Worm (Caenorhabditis elegans) whole organism, late embryonic: ENCODE measurements around the gene K12H4.6.
A peak's percentile ranks its signal among the peaks of the same experiment; 100 is the strongest.

Experiments used
- C08G9.2 ChIP-seq: sonication (generic microtip); optimal IDR thresholded peaks from 2 replicates; lab custom pipeline; 2016; ENCODE audit warnings: mild to moderate bottlenecking, missing genetic modification characterization, moderate library complexity, missing compliant biosample characterization
- F13H6.1 ChIP-seq: sonication (generic microtip); optimal IDR thresholded peaks from 2 replicates; lab custom pipeline; 2016; ENCODE audit warnings: missing genetic modification characterization, missing compliant biosample characterization
- K02D7.2 ChIP-seq: sonication (generic microtip); optimal IDR thresholded peaks from 2 replicates; lab custom pipeline; 2017; ENCODE audit warnings: mild to moderate bottlenecking, missing genetic modification characterization, missing compliant biosample characterization
- K09A11.1 ChIP-seq: sonication (generic microtip); optimal IDR thresholded peaks from 2 replicates; lab custom pipeline; 2017; ENCODE audit warnings: antibody characterized with exemption, mild to moderate bottlenecking, missing genetic modification characterization, missing compliant biosample characterization; ENCODE audit not compliant: insufficient read depth
- ama-1 ChIP-seq: fragments of 150-350 bp; optimal IDR thresholded peaks from 2 replicates; lab custom pipeline; 2014
- ceh-14 ChIP-seq: sonication (generic microtip); optimal IDR thresholded peaks from 2 replicates; lab custom pipeline; 2016; ENCODE audit warnings: missing genotype, missing genetic modification characterization, missing compliant biosample characterization
- ceh-18 ChIP-seq: sonication (generic microtip); optimal IDR thresholded peaks from 2 replicates; lab custom pipeline; 2016; ENCODE audit warnings: missing genetic modification characterization, missing compliant biosample characterization
- ceh-19 ChIP-seq: fragments of 200-800 bp; sonication (Bioruptor generic); optimal IDR thresholded peaks from 2 replicates; lab custom pipeline; 2018; ENCODE audit warnings: mild to moderate bottlenecking, missing genetic modification characterization, missing compliant biosample characterization
- ceh-30 ChIP-seq: fragments of 150-350 bp; optimal IDR thresholded peaks from 2 replicates; lab custom pipeline; 2014; ENCODE audit warnings: missing biosample characterization, missing genetic modification characterization
- ceh-31 ChIP-seq: sonication (generic microtip); optimal IDR thresholded peaks from 2 replicates; lab custom pipeline; 2016; ENCODE audit warnings: missing genetic modification characterization, missing compliant biosample characterization
- ceh-48 ChIP-seq: sonication (generic microtip); optimal IDR thresholded peaks from 2 replicates; lab custom pipeline; 2016; ENCODE audit warnings: missing genetic modification characterization, inconsistent platforms, missing compliant biosample characterization
- ceh-6 ChIP-seq: fragments of 200-800 bp; sonication (Bioruptor generic); optimal IDR thresholded peaks from 2 replicates; lab custom pipeline; 2018; ENCODE audit warnings: mild to moderate bottlenecking, missing genetic modification characterization, missing compliant biosample characterization
- ceh-9 ChIP-seq: sonication (generic microtip); optimal IDR thresholded peaks from 2 replicates; lab custom pipeline; 2016; ENCODE audit warnings: mild to moderate bottlenecking, missing genetic modification characterization, inconsistent platforms, missing compliant biosample characterization
- che-1 ChIP-seq: sonication (generic microtip); optimal IDR thresholded peaks from 2 replicates; lab custom pipeline; 2016; ENCODE audit warnings: mild to moderate bottlenecking, missing genetic modification characterization, missing compliant biosample characterization
- dmd-4 ChIP-seq: sonication (generic microtip); optimal IDR thresholded peaks from 2 replicates; lab custom pipeline; 2016; ENCODE audit warnings: borderline replicate concordance, missing genetic modification characterization, missing compliant biosample characterization
- dve-1 ChIP-seq: sonication (generic microtip); optimal IDR thresholded peaks from 2 replicates; lab custom pipeline; 2017; ENCODE audit warnings: antibody characterized with exemption, mild to moderate bottlenecking, missing genetic modification characterization, missing compliant biosample characterization
- elt-2 ChIP-seq: sonication (generic microtip); optimal IDR thresholded peaks from 2 replicates; lab custom pipeline; 2016; ENCODE audit warnings: missing genetic modification reagents, missing genetic modification characterization, missing compliant biosample characterization
- ets-4 ChIP-seq: sonication (generic microtip); optimal IDR thresholded peaks from 2 replicates; lab custom pipeline; 2016; ENCODE audit warnings: missing genetic modification characterization, missing compliant biosample characterization
- fkh-10 ChIP-seq: fragments of 150-350 bp; optimal IDR thresholded peaks from 2 replicates; lab custom pipeline; 2014; ENCODE audit warnings: missing biosample characterization, missing genetic modification reagents, missing genetic modification characterization
- fkh-6 ChIP-seq: sonication (generic microtip); optimal IDR thresholded peaks from 2 replicates; lab custom pipeline; 2016; ENCODE audit warnings: missing genetic modification characterization, missing compliant biosample characterization
- gmeb-2 ChIP-seq: sonication (generic microtip); optimal IDR thresholded peaks from 2 replicates; lab custom pipeline; 2016; ENCODE audit warnings: missing genetic modification characterization, inconsistent platforms, missing compliant biosample characterization
- hlh-30 ChIP-seq: sonication (generic microtip); optimal IDR thresholded peaks from 2 replicates; lab custom pipeline; 2017; ENCODE audit warnings: antibody characterized with exemption, missing genetic modification characterization, missing compliant biosample characterization; ENCODE audit not compliant: insufficient read depth
- hlh-6 ChIP-seq: sonication (generic microtip); optimal IDR thresholded peaks from 2 replicates; lab custom pipeline; 2016; ENCODE audit warnings: missing genotype, missing genetic modification characterization, missing compliant biosample characterization
- hlh-8 ChIP-seq: sonication (generic microtip); optimal IDR thresholded peaks from 2 replicates; lab custom pipeline; 2016; ENCODE audit warnings: missing genotype, missing genetic modification characterization, missing compliant biosample characterization
- nfya-1 ChIP-seq: sonication (generic microtip); optimal IDR thresholded peaks from 2 replicates; lab custom pipeline; 2017; ENCODE audit warnings: missing genetic modification characterization, mild to moderate bottlenecking, missing compliant biosample characterization, antibody characterized with exemption, moderate library complexity
- npax-4 ChIP-seq: sonication (generic microtip); optimal IDR thresholded peaks from 2 replicates; lab custom pipeline; 2016; ENCODE audit warnings: missing genetic modification characterization, missing compliant biosample characterization
- odd-2 ChIP-seq: sonication (generic microtip); optimal IDR thresholded peaks from 2 replicates; lab custom pipeline; 2017; ENCODE audit warnings: antibody characterized with exemption, mild to moderate bottlenecking, missing genetic modification characterization, missing compliant biosample characterization
- pat-9 ChIP-seq: fragments of 200-800 bp; sonication (Bioruptor generic); optimal IDR thresholded peaks from 2 replicates; lab custom pipeline; 2018; ENCODE audit warnings: mild to moderate bottlenecking, missing genetic modification characterization, moderate library complexity, missing compliant biosample characterization
- pax-1 ChIP-seq: fragments of 150-350 bp; optimal IDR thresholded peaks from 2 replicates; lab custom pipeline; 2014; ENCODE audit warnings: missing biosample characterization, missing genetic modification characterization
- pha-2 ChIP-seq: sonication (generic microtip); optimal IDR thresholded peaks from 2 replicates; lab custom pipeline; 2017; ENCODE audit warnings: mild to moderate bottlenecking, missing genetic modification characterization, missing compliant biosample characterization
- ref-2 ChIP-seq: sonication (generic microtip); optimal IDR thresholded peaks from 2 replicates; lab custom pipeline; 2016; ENCODE audit warnings: missing genetic modification characterization, missing compliant biosample characterization
- rnt-1 ChIP-seq: sonication (generic microtip); optimal IDR thresholded peaks from 2 replicates; lab custom pipeline; 2016; ENCODE audit warnings: missing genetic modification characterization, missing compliant biosample characterization
- sdc-2 ChIP-seq: sonication (generic microtip); optimal IDR thresholded peaks from 2 replicates; lab custom pipeline; 2016; ENCODE audit warnings: missing genotype, missing genetic modification characterization, missing compliant biosample characterization
- sox-2 ChIP-seq: fragments of 200-800 bp; sonication (Bioruptor generic); IDR thresholded peaks from 2 replicates; pipeline ENCODE4 v1.3.6; 2022; ENCODE audit warnings: missing genetic modification reagents, missing genetic modification characterization, missing compliant biosample characterization
- syd-9 ChIP-seq: sonication (generic microtip); optimal IDR thresholded peaks from 2 replicates; lab custom pipeline; 2016; ENCODE audit warnings: mild to moderate bottlenecking, missing genetic modification characterization, moderate library complexity, missing compliant biosample characterization
- tbx-2 ChIP-seq: sonication (generic microtip); optimal IDR thresholded peaks from 2 replicates; lab custom pipeline; 2016; ENCODE audit warnings: missing genetic modification characterization, missing compliant biosample characterization
- ttx-3 ChIP-seq: sonication (generic microtip); optimal IDR thresholded peaks from 2 replicates; lab custom pipeline; 2016; ENCODE audit warnings: missing genetic modification reagents, missing genetic modification characterization, missing compliant biosample characterization
- unc-3 ChIP-seq, 2 experiments: fragments of 200-800 bp in 1 of 2; sonication (Bioruptor generic) in 1 of 2; sonication (generic microtip) in 1 of 2; conservative IDR thresholded peaks in 1 of 2; optimal IDR thresholded peaks in 1 of 2; 2 replicates each; pipeline versions ENCODE4 v1.3.6 to Lab custom; 2016 to 2022; ENCODE audit warnings: missing compliant biosample characterization in 2 of 2, missing genetic modification characterization in 2 of 2, missing genetic modification reagents in 1 of 2
- unc-42 ChIP-seq: sonication (generic microtip); optimal IDR thresholded peaks from 2 replicates; lab custom pipeline; 2016; ENCODE audit warnings: missing genotype, missing genetic modification characterization, missing compliant biosample characterization
- unc-55 ChIP-seq: sonication (generic microtip); optimal IDR thresholded peaks from 2 replicates; lab custom pipeline; 2017; ENCODE audit warnings: missing biosample characterization, missing genetic modification reagents, missing genetic modification characterization
- unc-86 ChIP-seq: sonication (generic microtip); optimal IDR thresholded peaks from 2 replicates; lab custom pipeline; 2016; ENCODE audit warnings: missing genetic modification characterization, missing compliant biosample characterization
- zip-5 ChIP-seq: sonication (generic microtip); optimal IDR thresholded peaks from 2 replicates; lab custom pipeline; 2016; ENCODE audit warnings: missing genetic modification characterization, missing compliant biosample characterization
- ztf-16 ChIP-seq: sonication (generic microtip); optimal IDR thresholded peaks from 2 replicates; lab custom pipeline; 2017; ENCODE audit warnings: missing genetic modification characterization, missing compliant biosample characterization

Gene K12H4.6

DNA sequence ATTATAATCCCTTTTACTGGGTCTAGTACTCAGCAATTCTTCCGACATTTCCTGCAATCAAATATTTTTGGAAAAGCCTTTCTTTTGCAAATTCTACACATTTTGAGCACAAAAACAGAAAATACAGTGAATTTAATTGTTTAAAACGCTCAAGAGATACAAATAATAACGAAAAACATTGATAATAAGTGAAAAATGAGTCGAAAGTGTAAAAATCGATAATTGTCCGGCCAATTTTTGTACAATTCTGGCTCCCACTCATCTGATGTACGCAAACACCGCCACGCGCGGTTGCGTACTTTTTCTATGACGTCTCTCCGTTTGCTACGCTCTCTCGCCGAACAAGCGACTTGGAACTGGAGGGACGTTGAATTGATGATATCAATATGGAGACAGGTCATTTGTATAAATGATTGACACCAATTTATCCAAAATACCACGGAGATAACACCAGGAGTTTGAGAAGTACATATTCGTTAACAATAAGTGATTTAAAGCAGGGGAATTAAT, 21.8 kb downstream of the K12H4.6 start, which contains the start of gene lin-36:
Gene lin-36, minus strand, starts transcription at position 51 of the 510 bp plus-strand sequence.
- peak; percentile 98 for TF ChIP-seq ceh-48
- peak; percentile 79 for TF ChIP-seq hlh-30
- TF ChIP-seq ceh-30 (tag; lab: Kevin White, UChicago), result peak; percentile 41
- no peak for TF ChIP-seq hlh-8 (tag; lab: Kevin White, UChicago)
- peak; percentile 46 for TF ChIP-seq ceh-18 (tag; lab: Kevin White, UChicago)
- TF ChIP-seq pax-1 (tag; lab: Kevin White, UChicago), result peak; percentile 41
- TF ChIP-seq syd-9, result no peak
- TF ChIP-seq nfya-1 (tag; lab: Kevin White, UChicago), result peak; percentile 73
- no peak for TF ChIP-seq fkh-10 (GFP tag; lab: Kevin White, UChicago)
- no peak for TF ChIP-seq ztf-16
- no peak for TF ChIP-seq F13H6.1
- TF ChIP-seq unc-42 (tag; lab: Kevin White, UChicago), result peak; percentile 75
- TF ChIP-seq unc-55, result peak; percentile 98
- peak; percentile 49 for TF ChIP-seq elt-2 (tag; lab: Kevin White, UChicago)
- peak; percentile 82 for TF ChIP-seq tbx-2
- TF ChIP-seq ref-2 (tag; lab: Kevin White, UChicago), result peak; percentile 44
- TF ChIP-seq ceh-31 (tag; lab: Kevin White, UChicago), result peak; percentile 64
- TF ChIP-seq ceh-14 (tag; lab: Kevin White, UChicago), result peak; percentile 23
- TF ChIP-seq K02D7.2 (tag; lab: Kevin White, UChicago), result no peak
- no peak for TF ChIP-seq unc-3 (GFP tag; conservative IDR thresholded peaks at IDR 0.05; lab: Robert Waterston, UW)
- peak; percentile 25 for TF ChIP-seq unc-3 (tag; optimal IDR thresholded peaks at IDR 0.05; lab: Kevin White, UChicago)
- TF ChIP-seq fkh-6 (tag; lab: Kevin White, UChicago), result no peak
- peak; percentile 30 for TF ChIP-seq K09A11.1 (tag; lab: Kevin White, UChicago)

DNA sequence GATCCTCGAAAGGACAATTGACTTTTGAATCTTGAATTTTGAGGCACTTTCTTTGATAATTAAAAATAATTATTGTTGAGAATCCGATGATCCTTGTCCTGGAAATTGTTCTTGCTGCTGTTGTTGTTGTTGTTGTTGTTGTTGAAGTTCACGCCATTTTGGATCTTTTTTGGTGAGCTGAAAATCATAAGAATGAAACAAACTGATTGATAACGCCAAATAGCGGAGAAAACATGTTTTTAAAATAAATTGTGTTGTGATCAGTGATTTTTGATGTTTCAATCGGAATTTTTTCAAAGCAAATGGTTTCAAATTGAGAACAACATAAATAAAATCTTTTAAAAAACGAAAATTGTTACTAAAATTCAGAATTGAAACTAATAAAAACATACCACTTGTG, 25.6 kb downstream of the K12H4.6 start:
- TF ChIP-seq unc-86 (tag; lab: Kevin White, UChicago), result no peak
- no peak for TF ChIP-seq pat-9 (tag; lab: Kevin White, UChicago)
- TF ChIP-seq ceh-6 (GFP tag; lab: Kevin White, UChicago), result no peak
- no peak for TF ChIP-seq npax-4 (tag; lab: Kevin White, UChicago)
- no peak for TF ChIP-seq sdc-2 (tag; lab: Kevin White, UChicago)
- TF ChIP-seq unc-42 (tag; lab: Kevin White, UChicago), result no peak
- no peak for TF ChIP-seq ceh-19 (GFP tag; lab: Kevin White, UChicago)
- TF ChIP-seq unc-3 (GFP tag; conservative IDR thresholded peaks at IDR 0.05; lab: Robert Waterston, UW), result no peak
- TF ChIP-seq unc-3 (tag; optimal IDR thresholded peaks at IDR 0.05; lab: Kevin White, UChicago), result no peak
- TF ChIP-seq, all 69 proteins: peak for 0

DNA sequence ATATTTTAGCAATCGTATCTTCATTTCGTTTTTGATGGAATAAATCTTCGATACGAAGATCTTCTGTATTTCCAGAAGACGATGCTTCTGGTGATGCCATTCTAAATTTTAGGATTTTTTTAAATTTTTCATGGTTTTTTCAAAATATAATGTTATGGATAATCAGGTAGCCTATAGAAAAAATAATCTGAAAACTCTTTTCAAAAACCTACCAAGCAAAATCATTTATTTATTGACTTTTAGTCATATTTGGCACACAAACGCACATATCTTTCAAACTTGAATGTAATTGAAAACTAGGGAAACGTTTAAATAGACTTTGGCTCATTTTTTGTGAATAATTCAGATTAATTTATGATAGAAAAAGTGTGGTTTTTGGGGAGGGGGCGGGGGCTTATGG, 26.2 kb downstream of the K12H4.6 start, which contains the start of gene F44B9.5:
Gene F44B9.5, minus strand, starts transcription at position 101 of the 400 bp plus-strand sequence.
- TF ChIP-seq hlh-8 (tag; lab: Kevin White, UChicago), result no peak
- no peak for TF ChIP-seq dmd-4 (tag; lab: Kevin White, UChicago)
- no peak for TF ChIP-seq ceh-9 (tag; lab: Kevin White, UChicago)
- TF ChIP-seq odd-2 (tag; lab: Kevin White, UChicago), result no peak
- TF ChIP-seq ceh-31 (tag; lab: Kevin White, UChicago), result no peak
- no peak for TF ChIP-seq ama-1
- no peak for TF ChIP-seq unc-3 (GFP tag; conservative IDR thresholded peaks at IDR 0.05; lab: Robert Waterston, UW)
- TF ChIP-seq unc-3 (tag; optimal IDR thresholded peaks at IDR 0.05; lab: Kevin White, UChicago), result no peak
- no peak for TF ChIP-seq dve-1 (tag; lab: Kevin White, UChicago)
- TF ChIP-seq npax-4 (tag; lab: Kevin White, UChicago), result no peak

DNA sequence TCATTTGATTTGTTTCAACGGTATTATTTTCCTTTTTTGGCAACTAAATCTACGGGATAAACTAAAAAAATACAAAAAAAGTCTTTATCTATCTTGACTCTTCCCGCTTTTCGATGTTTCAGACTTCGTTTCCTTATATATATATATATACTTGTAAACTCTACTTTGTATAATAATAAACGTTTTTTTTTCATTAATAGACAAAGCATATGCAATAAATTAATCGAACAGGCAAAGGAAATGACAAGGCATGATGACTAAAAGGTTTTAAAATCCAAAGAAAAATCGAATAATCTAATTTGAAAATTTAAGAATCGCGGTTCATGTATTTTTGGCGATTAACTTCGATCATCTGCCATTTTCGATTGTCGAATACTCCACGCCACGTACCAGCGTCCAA, 29.1 kb downstream of the K12H4.6 start:
- TF ChIP-seq dmd-4 (tag; lab: Kevin White, UChicago) (no peak), hlh-6 (no peak), rnt-1 (no peak), ttx-3 (tag; lab: Kevin White, UChicago) (no peak), fkh-10 (GFP tag; lab: Kevin White, UChicago) (no peak), K09A11.1 (tag; lab: Kevin White, UChicago) (no peak), sox-2 (no peak), C08G9.2 (no peak), che-1 (tag; lab: Kevin White, UChicago) (no peak), ets-4 (tag; lab: Kevin White, UChicago) (no peak), zip-5 (tag; lab: Kevin White, UChicago) (no peak), pha-2 (no peak), gmeb-2 (tag; lab: Kevin White, UChicago) (no peak), F13H6.1 (no peak)
